Worm (Caenorhabditis elegans): ENCODE results near the gene C42D4.18.

The C42D4.18 gene

ce11 chrIV:7166553-7166952 is at the start of gene C42D4.18:
TSS of gene C42D4.18 (plus strand) at chrIV:7166783.
- TF ChIP-seq nhr-25 (tag; optimal IDR thresholded peaks at IDR 0.05; ENCODE audit: borderline replicate concordance, insufficient read depth) (no peak), nhr-77 (tag; optimal IDR thresholded peaks at IDR 0.05) (no peak), T20F7.1 (GFP tag; optimal IDR thresholded peaks at IDR 0.05) (no peak), nhr-237 (tag; optimal IDR thresholded peaks at IDR 0.05) (no peak), hlh-30 (tag; optimal IDR thresholded peaks at IDR 0.05; ENCODE audit: insufficient read depth) (peak; percentile 86), spr-3 (GFP tag; optimal IDR thresholded peaks at IDR 0.05) (no peak), F44E2.7 (GFP tag; IDR thresholded peaks at IDR 0.05) (no peak), daf-8 (GFP tag; IDR thresholded peaks at IDR 0.05) (no peak), spr-1 (tag; optimal IDR thresholded peaks at IDR 0.05) (no peak), dmd-8 (GFP tag; IDR thresholded peaks at IDR 0.05) (no peak), ztf-11 (tag; optimal IDR thresholded peaks at IDR 0.05) (no peak), nhr-11 (tag; optimal IDR thresholded peaks at IDR 0.05) (no peak), set-16 (GFP tag; IDR thresholded peaks at IDR 0.05) (no peak), nhr-76 (tag; optimal IDR thresholded peaks at IDR 0.05) (no peak), tra-1 (GFP tag; IDR thresholded peaks at IDR 0.05) (no peak), dpl-1 (GFP tag; optimal IDR thresholded peaks at IDR 0.05) (no peak), mxl-2 (GFP tag; conservative IDR thresholded peaks at IDR 0.05) (peak; percentile 29; the same call in 1 of the 2 replicates), lsy-2 (tag; optimal IDR thresholded peaks at IDR 0.05) (peak in 1 of 2 experiments; percentile 39), lir-3 (tag; optimal IDR thresholded peaks at IDR 0.05) (no peak), mxl-3 (GFP tag; optimal IDR thresholded peaks at IDR 0.05) (peak; percentile 5), dmd-6 (GFP tag; IDR thresholded peaks at IDR 0.05) (no peak), nhr-48 (tag; optimal IDR thresholded peaks at IDR 0.05) (no peak), mdl-1 (tag; optimal IDR thresholded peaks at IDR 0.05) (peak in 1 of 2 experiments; percentile 65), nhr-42 (GFP tag; IDR thresholded peaks at IDR 0.05) (no peak), hlh-11 (tag; optimal IDR thresholded peaks at IDR 0.05) (no peak), F37D6.2 (tag; optimal IDR thresholded peaks at IDR 0.05) (no peak), daf-16 (GFP tag; optimal IDR thresholded peaks at IDR 0.05) (no peak), daf-16 (tag; optimal IDR thresholded peaks at IDR 0.05) (no peak), hmg-1.1 (GFP tag; IDR thresholded peaks at IDR 0.05) (peak; percentile 28; the same call in 1 of the 2 replicates), D1046.2 (GFP tag; IDR thresholded peaks at IDR 0.05) (no peak), fkh-10 (GFP tag; optimal IDR thresholded peaks at IDR 0.05) (no peak), ceh-82 (tag; optimal IDR thresholded peaks at IDR 0.05) (no peak), lin-39 (tag; optimal IDR thresholded peaks at IDR 0.05) (no peak)

DNA sequence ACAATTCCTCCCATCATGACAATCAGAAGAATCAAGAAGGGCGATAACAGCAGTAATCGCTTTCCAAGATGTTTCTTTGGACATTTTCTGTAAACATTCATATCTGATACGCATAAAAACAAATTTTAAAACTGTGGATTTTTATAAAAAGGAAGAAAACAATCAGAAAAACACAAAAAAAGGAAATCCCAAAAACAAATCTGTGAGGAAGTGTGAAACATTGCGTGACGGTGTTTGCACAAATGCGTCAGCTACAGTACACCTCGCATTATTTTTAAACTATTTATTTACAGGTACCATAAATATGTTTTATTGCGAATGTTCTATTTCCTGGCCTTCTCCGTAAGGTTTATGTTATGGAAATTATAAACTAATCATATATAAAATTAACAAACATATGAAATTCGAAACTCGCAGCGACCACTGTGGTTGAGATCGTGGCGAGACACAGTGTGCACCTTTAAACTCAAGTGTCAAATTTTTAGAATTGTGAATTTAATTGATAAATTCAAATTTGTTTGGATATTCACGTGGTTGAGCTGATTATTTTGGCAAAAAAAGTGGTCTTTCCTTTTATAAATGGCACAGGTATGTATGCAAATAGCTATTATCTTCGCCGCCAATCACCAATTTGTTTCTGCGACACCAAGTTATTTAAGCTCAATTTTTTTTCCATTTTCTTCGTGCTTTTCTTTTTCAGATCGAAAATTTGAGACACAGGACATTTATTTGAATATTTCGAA is 45.1 kb upstream of the C42D4.18 start, which contains the start of the genes C34D4.10 and str-48:
C34D4.10 (minus strand) TSS at position 101 of the 743 bp plus-strand sequence.
str-48 (plus strand) TSS at position 693 of the 743 bp plus-strand sequence.
- TF ChIP-seq nhr-48 (tag; optimal IDR thresholded peaks at IDR 0.05) (no peak), lin-38 (GFP tag; IDR thresholded peaks at IDR 0.05) (no peak), ces-1 (GFP tag; optimal IDR thresholded peaks at IDR 0.05) (no peak), lin-13 (GFP tag; optimal IDR thresholded peaks at IDR 0.05) (no peak), F37D6.2 (tag; optimal IDR thresholded peaks at IDR 0.05) (no peak), mdl-1 (tag; optimal IDR thresholded peaks at IDR 0.05) (no peak)

DNA sequence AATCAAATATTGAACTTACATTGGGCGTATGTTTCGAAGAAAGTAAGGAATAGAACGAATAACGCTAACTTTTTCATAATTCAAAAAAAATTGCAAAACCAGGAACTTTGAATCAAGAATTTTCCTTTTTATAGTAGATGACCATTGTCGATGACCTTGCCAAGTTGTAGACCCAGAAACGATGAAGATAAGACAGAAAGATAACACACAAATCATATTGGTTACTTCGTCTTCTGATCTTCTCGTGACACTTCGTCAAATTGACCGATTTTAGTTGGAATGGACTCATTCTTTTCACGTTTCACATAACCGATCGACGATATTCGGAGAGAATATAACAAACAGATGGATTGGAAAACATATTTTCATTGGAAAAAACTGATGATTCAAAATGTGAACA is 34.8 kb upstream of the C42D4.18 start, which contains the start of gene grsp-3:
grsp-3 (minus strand) TSS at position 149 of the 400 bp plus-strand sequence.
- no peak for TF ChIP-seq R02D3.7 (tag; optimal IDR thresholded peaks at IDR 0.05)
- TF ChIP-seq lin-38 (GFP tag; IDR thresholded peaks at IDR 0.05), result no peak
- TF ChIP-seq nhr-28 (tag; optimal IDR thresholded peaks at IDR 0.05), result peak; percentile 46
- peak; percentile 72 for TF ChIP-seq hlh-30 (tag; optimal IDR thresholded peaks at IDR 0.05; ENCODE audit: insufficient read depth)

All from whole organism, L4 larva.